Worm (Caenorhabditis elegans) whole organism, L3 larva: ENCODE data around the gene sre-21.

Experiments used
- R02D3.7 ChIP-seq: fragments of 150-350 bp; optimal IDR thresholded peaks from 2 replicates; lab custom pipeline; 2014; ENCODE audit warnings: missing biosample characterization, missing genetic modification characterization
- ceh-9 ChIP-seq: sonication (generic microtip); optimal IDR thresholded peaks from 2 replicates; lab custom pipeline; 2018; ENCODE audit warnings: missing biosample characterization, missing genetic modification characterization
- egl-27 ChIP-seq: sonication (generic microtip); optimal IDR thresholded peaks from 4 replicates; lab custom pipeline; 2017; ENCODE audit warnings: missing biosample characterization, missing genetic modification reagents, missing genetic modification characterization
- elt-1 ChIP-seq: fragments of 150-350 bp; optimal IDR thresholded peaks from 2 replicates; lab custom pipeline; 2014; ENCODE audit warnings: missing biosample characterization, missing genetic modification characterization
- elt-3 ChIP-seq, 3 experiments: fragments of 150-350 bp in 1 of 3; sonication (generic microtip) in 2 of 3; optimal IDR thresholded peaks; 2 replicates in 2 of 3; 4 replicates in 1 of 3; lab custom pipeline; 2014 to 2017; ENCODE audit warnings: missing biosample characterization in 3 of 3, missing genetic modification characterization in 3 of 3
- fkh-10 ChIP-seq: sonication (generic microtip); optimal IDR thresholded peaks from 2 replicates; lab custom pipeline; 2017; ENCODE audit warnings: missing biosample characterization, missing genetic modification reagents, missing genetic modification characterization
- hmg-11 ChIP-seq: sonication (generic microtip); optimal IDR thresholded peaks from 2 replicates; lab custom pipeline; 2016; ENCODE audit warnings: missing genetic modification characterization, missing compliant biosample characterization
- lsy-12 ChIP-seq: sonication (generic microtip); optimal IDR thresholded peaks from 2 replicates; lab custom pipeline; 2016; ENCODE audit warnings: mild to moderate bottlenecking, missing genetic modification characterization, missing compliant biosample characterization
- mdl-1 ChIP-seq: fragments of 150-350 bp; optimal IDR thresholded peaks from 2 replicates; lab custom pipeline; 2014; ENCODE audit warnings: missing biosample characterization, missing genetic modification characterization
- unc-39 ChIP-seq: sonication (generic microtip); optimal IDR thresholded peaks from 4 replicates; lab custom pipeline; 2017; ENCODE audit warnings: missing biosample characterization, missing genetic modification characterization
- unc-62 ChIP-seq: fragments of 150-350 bp; sonication (generic microtip); optimal IDR thresholded peaks from 4 replicates; lab custom pipeline; 2014; ENCODE audit warnings: missing biosample characterization, missing genetic modification reagents, missing genetic modification characterization
- ztf-11 ChIP-seq: fragments of 150-350 bp; optimal IDR thresholded peaks from 2 replicates; lab custom pipeline; 2014; ENCODE audit warnings: missing biosample characterization, missing genetic modification characterization

DNA sequence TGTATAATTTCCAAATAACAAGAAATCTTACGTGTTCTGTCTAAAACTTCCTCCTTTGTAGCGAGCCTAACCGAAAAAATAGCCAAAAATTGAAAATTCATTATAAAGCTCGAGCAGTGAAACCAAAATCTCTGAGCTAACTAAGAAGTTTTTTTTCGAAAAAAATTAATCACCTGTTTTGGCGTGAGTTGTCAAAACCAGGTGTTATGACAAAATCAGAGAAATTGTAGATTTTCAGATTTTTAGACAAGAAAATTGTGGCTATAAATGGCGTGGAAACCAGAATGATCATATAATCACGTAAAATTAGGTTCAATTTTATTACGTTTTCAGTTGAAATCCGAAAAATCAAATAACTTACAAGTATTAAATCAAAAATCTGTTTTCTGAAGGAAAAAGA is at the start of gene sre-21:
- TF ChIP-seq lsy-12 (tag; lab: Kevin White, UChicago) (no peak), ceh-9 (no peak), hmg-11 (tag; lab: Kevin White, UChicago) (no peak), elt-1 (no peak), mdl-1 (no peak), elt-3 (tag; optimal IDR thresholded peaks at IDR 0.05; lab: Kevin White, UChicago) (no peak), ztf-11 (tag; lab: Kevin White, UChicago) (no peak), unc-62 (GFP tag; lab: Kevin White, UChicago) (no peak), unc-39 (tag; lab: Kevin White, UChicago) (no peak), egl-27 (tag; lab: Kevin White, UChicago) (no peak), R02D3.7 (no peak), fkh-10 (GFP tag; lab: Kevin White, UChicago) (no peak)
